Worm (Caenorhabditis elegans) whole organism, mixed stage, embryonic: ENCODE results near the gene usp-33.

Experiments
- M03D4.4 ChIP-seq: sonication (generic microtip); optimal IDR thresholded peaks from 2 replicates; lab custom pipeline; 2017; ENCODE audit warnings: mild to moderate bottlenecking, missing genetic modification characterization, missing compliant biosample characterization
- bed-3 ChIP-seq: fragments of 200-800 bp; sonication (Bioruptor generic); optimal IDR thresholded peaks from 3 replicates; lab custom pipeline; 2018; ENCODE audit warnings: mild to moderate bottlenecking, missing genetic modification characterization, moderate library complexity, missing compliant biosample characterization
- blmp-1 ChIP-seq: fragments of 150-350 bp; optimal IDR thresholded peaks from 2 replicates; lab custom pipeline; 2014; ENCODE audit warnings: missing biosample characterization, missing genetic modification characterization
- ceh-43 ChIP-seq: fragments of 200-800 bp; sonication (Bioruptor generic); optimal IDR thresholded peaks from 2 replicates; lab custom pipeline; 2018; ENCODE audit warnings: mild to moderate bottlenecking, missing genetic modification characterization, moderate library complexity, missing compliant biosample characterization
- ceh-83 ChIP-seq: fragments of 200-800 bp; sonication (Bioruptor generic); optimal IDR thresholded peaks from 2 replicates; lab custom pipeline; 2018; ENCODE audit warnings: mild to moderate bottlenecking, missing genetic modification characterization, missing compliant biosample characterization
- drap-1 ChIP-seq: fragments of 200-800 bp; sonication (Bioruptor generic); optimal IDR thresholded peaks from 3 replicates; lab custom pipeline; 2018; ENCODE audit warnings: mild to moderate bottlenecking, missing genetic modification characterization, missing compliant biosample characterization
- flh-1 ChIP-seq: fragments of 200-800 bp; sonication (Bioruptor generic); optimal IDR thresholded peaks from 2 replicates; lab custom pipeline; 2018; ENCODE audit warnings: mild to moderate bottlenecking, missing genetic modification characterization, moderate library complexity, missing compliant biosample characterization
- ham-2 ChIP-seq: fragments of 200-800 bp; sonication (Bioruptor generic); optimal IDR thresholded peaks from 2 replicates; lab custom pipeline; 2018; ENCODE audit warnings: mild to moderate bottlenecking, missing genetic modification characterization, missing compliant biosample characterization
- lin-13 ChIP-seq: fragments of 150-350 bp; optimal IDR thresholded peaks from 2 replicates; lab custom pipeline; 2014; ENCODE audit warnings: missing biosample characterization, missing genetic modification characterization
- lin-32 ChIP-seq: fragments of 200-800 bp; sonication (Bioruptor generic); optimal IDR thresholded peaks from 2 replicates; lab custom pipeline; 2018; ENCODE audit warnings: mild to moderate bottlenecking, missing genetic modification characterization, missing compliant biosample characterization
- lsy-2 ChIP-seq: fragments of 150-350 bp; optimal IDR thresholded peaks from 2 replicates; lab custom pipeline; 2014; ENCODE audit warnings: missing biosample characterization, missing genetic modification characterization
- mab-5 ChIP-seq: fragments of 150-350 bp; optimal IDR thresholded peaks from 2 replicates; lab custom pipeline; 2014; ENCODE audit warnings: missing biosample characterization, missing genetic modification characterization
- mep-1 ChIP-seq: fragments of 150-350 bp; optimal IDR thresholded peaks from 2 replicates; lab custom pipeline; 2017; ENCODE audit warnings: missing biosample characterization, missing genetic modification reagents, missing genetic modification characterization, inconsistent platforms
- mls-2 ChIP-seq: sonication (generic microtip); optimal IDR thresholded peaks from 2 replicates; lab custom pipeline; 2016; ENCODE audit warnings: mild to moderate bottlenecking, missing genetic modification characterization, moderate library complexity, missing compliant biosample characterization
- nhr-12 ChIP-seq: fragments of 150-350 bp; optimal IDR thresholded peaks from 2 replicates; lab custom pipeline; 2014; ENCODE audit warnings: missing biosample characterization, missing genetic modification characterization
- nhr-2 ChIP-seq: fragments of 150-350 bp; optimal IDR thresholded peaks from 2 replicates; lab custom pipeline; 2014; ENCODE audit warnings: missing biosample characterization, missing genetic modification characterization
- nhr-237 ChIP-seq: fragments of 150-350 bp; optimal IDR thresholded peaks from 2 replicates; lab custom pipeline; 2014; ENCODE audit warnings: missing biosample characterization, missing genetic modification characterization
- nhr-28 ChIP-seq: fragments of 150-350 bp; optimal IDR thresholded peaks from 2 replicates; lab custom pipeline; 2014; ENCODE audit warnings: missing biosample characterization, missing genetic modification characterization
- nhr-76 ChIP-seq: sonication (generic microtip); optimal IDR thresholded peaks from 2 replicates; lab custom pipeline; 2017; ENCODE audit warnings: missing biosample characterization, missing genetic modification characterization
- pha-4 ChIP-seq: fragments of 150-350 bp; optimal IDR thresholded peaks from 2 replicates; lab custom pipeline; 2018; ENCODE audit warnings: missing biosample characterization, missing genetic modification reagents, missing genetic modification characterization
- sem-2 ChIP-seq: fragments of 200-800 bp; sonication (Bioruptor generic); optimal IDR thresholded peaks from 2 replicates; lab custom pipeline; 2018; ENCODE audit warnings: mild to moderate bottlenecking, missing genetic modification characterization, missing compliant biosample characterization
- snpc-4 ChIP-seq: fragments of 150-350 bp; optimal IDR thresholded peaks from 2 replicates; lab custom pipeline; 2014; ENCODE audit warnings: missing biosample characterization, missing genetic modification characterization
- unc-120 ChIP-seq: sonication (generic microtip); optimal IDR thresholded peaks from 2 replicates; lab custom pipeline; 2017; ENCODE audit warnings: missing genetic modification characterization, missing compliant biosample characterization; ENCODE audit not compliant: poor library complexity, severe bottlenecking
- unc-39 ChIP-seq: fragments of 150-350 bp; optimal IDR thresholded peaks from 2 replicates; lab custom pipeline; 2014; ENCODE audit warnings: missing biosample characterization, missing genetic modification characterization
- unc-62 ChIP-seq: fragments of 150-350 bp; optimal IDR thresholded peaks from 2 replicates; lab custom pipeline; 2014; ENCODE audit warnings: missing biosample characterization, missing genetic modification reagents, missing genetic modification characterization
- zip-8 ChIP-seq: fragments of 150-350 bp; optimal IDR thresholded peaks from 2 replicates; lab custom pipeline; 2014; ENCODE audit warnings: missing biosample characterization, missing genetic modification characterization
- ztf-11 ChIP-seq: fragments of 150-350 bp; optimal IDR thresholded peaks from 2 replicates; lab custom pipeline; 2014; ENCODE audit warnings: missing biosample characterization, missing genetic modification characterization

The usp-33 gene

DNA sequence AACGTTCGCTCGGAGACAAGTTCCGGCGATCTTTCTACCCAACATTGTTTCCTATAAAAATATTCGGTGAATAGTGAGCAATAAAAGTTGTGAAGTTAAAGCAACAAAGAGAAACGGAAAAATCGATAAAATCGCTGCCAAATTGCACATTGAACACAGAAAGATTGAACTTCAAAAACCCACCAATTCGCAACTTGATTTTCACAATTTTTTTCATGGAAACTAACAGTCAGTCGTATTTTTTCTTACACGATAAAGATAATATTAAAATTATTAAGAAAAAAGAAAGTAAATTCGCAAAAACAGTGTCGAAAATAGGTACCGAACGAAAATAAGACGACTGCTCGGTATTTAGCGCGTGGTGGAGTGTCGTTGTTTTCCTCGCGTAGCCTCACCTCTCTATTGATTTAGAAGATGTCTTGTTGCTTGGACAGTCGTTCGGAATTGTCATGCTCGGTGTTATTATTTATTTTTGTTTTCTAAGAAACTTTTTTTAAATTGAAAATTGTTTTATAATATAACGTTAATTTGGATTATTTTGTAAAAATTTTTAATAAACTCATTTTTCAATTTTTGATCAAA lies 730 bp upstream of the usp-33 start, which contains the start of gene gas-1:
gas-1 (minus strand) TSS at position 51 of the 582 bp plus-strand sequence.
- no peak for TF ChIP-seq M03D4.4
- peak; percentile 26 for TF ChIP-seq mep-1 (tag; lab: Kevin White, UChicago)
- no peak for TF ChIP-seq snpc-4
- TF ChIP-seq unc-120 = no peak
- no peak for TF ChIP-seq mab-5
- no peak for TF ChIP-seq ceh-43 (GFP tag; lab: Kevin White, UChicago)
- TF ChIP-seq lsy-2 (tag; lab: Kevin White, UChicago) = no peak
- no peak for TF ChIP-seq bed-3 (GFP tag; lab: Kevin White, UChicago)
- peak; percentile 4 for TF ChIP-seq lin-13
- peak; percentile 17 for TF ChIP-seq nhr-237
- TF ChIP-seq zip-8 = no peak

DNA sequence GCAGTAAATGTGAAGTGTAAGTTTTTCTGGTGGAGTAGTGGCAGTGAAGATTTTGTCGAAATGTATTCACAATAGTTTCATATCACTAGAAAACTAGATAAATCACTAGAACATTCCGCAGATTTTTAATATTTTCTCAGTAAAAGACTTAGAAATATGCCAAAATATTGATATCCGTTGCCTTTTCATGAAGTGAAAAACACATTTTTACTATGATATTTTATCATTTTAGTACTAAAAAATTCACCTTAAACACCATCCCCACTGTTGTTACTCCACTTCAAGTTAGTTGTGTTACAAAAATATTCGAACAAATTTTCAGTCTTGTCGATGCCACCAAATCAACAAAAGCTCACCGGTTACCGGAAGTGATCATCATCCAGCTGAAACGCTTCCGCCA lies 2.2 kb downstream of the usp-33 start:
- TF ChIP-seq unc-39 (tag; lab: Kevin White, UChicago) = no peak
- no peak for TF ChIP-seq mab-5
- TF ChIP-seq zip-8 = no peak
- TF ChIP-seq M03D4.4 = no peak
- no peak for TF ChIP-seq mep-1 (tag; lab: Kevin White, UChicago)
- TF ChIP-seq nhr-2 (tag; lab: Kevin White, UChicago) = no peak
- TF ChIP-seq ceh-43 (GFP tag; lab: Kevin White, UChicago) = no peak
- TF ChIP-seq drap-1 = no peak
- TF ChIP-seq flh-1 (GFP tag; lab: Kevin White, UChicago) = no peak
- no peak for TF ChIP-seq nhr-76 (tag; lab: Kevin White, UChicago)
- no peak for TF ChIP-seq ham-2 (GFP tag; lab: Kevin White, UChicago)
- no peak for TF ChIP-seq lin-13
- TF ChIP-seq blmp-1 (tag; lab: Kevin White, UChicago) = no peak
- no peak for TF ChIP-seq snpc-4
- no peak for TF ChIP-seq ceh-83 (GFP tag; lab: Kevin White, UChicago)

DNA sequence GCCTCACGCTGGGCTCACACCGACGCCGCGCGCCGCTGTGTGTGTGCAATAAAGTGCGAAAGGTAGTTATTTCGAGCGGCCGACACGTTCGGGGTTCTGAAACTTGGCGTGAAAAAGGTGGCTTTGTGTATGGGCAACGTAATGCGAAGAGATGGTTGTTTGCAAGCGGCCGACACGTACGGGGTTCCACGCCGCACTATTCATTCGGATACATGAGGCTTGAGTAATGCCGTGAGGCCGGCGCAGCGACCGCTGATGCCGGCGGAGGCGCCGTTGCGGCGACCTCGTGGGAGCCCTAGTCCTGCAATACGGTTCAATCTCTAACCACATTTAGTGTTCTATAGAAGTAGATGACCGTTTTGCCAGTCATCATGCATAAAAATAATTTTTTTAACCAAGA lies 2.9 kb downstream of the usp-33 start:
- no peak for TF ChIP-seq bed-3 (GFP tag; lab: Kevin White, UChicago)
- TF ChIP-seq, all 35 proteins: peak for 0

DNA sequence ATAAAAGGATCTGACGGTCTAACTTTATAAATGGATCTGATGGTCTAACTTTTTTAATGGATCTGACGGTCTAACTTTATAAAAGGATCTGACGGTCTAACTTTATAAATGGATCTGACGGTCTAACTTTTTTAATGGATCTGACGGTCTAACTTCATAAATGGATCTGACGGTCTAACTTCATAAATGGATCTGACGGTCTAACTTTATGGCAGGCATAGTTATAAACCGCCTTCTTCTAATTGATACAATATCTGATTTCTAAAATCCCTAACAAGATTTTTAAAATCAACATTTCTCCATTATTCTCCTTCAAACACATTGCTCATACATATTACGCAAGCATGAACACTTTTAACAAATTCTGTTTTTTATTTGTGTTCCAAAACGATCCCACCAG lies 5.9 kb downstream of the usp-33 start, which contains the start of gene K09A9.8:
K09A9.8 (minus strand) TSS at position 101 of the 400 bp plus-strand sequence.
- TF ChIP-seq pha-4 (tag; lab: Kevin White, UChicago) (no peak), lin-32 (no peak), ceh-43 (GFP tag; lab: Kevin White, UChicago) (no peak), unc-62 (GFP tag; lab: Kevin White, UChicago) (no peak), lsy-2 (tag; lab: Kevin White, UChicago) (no peak), unc-120 (no peak)

DNA sequence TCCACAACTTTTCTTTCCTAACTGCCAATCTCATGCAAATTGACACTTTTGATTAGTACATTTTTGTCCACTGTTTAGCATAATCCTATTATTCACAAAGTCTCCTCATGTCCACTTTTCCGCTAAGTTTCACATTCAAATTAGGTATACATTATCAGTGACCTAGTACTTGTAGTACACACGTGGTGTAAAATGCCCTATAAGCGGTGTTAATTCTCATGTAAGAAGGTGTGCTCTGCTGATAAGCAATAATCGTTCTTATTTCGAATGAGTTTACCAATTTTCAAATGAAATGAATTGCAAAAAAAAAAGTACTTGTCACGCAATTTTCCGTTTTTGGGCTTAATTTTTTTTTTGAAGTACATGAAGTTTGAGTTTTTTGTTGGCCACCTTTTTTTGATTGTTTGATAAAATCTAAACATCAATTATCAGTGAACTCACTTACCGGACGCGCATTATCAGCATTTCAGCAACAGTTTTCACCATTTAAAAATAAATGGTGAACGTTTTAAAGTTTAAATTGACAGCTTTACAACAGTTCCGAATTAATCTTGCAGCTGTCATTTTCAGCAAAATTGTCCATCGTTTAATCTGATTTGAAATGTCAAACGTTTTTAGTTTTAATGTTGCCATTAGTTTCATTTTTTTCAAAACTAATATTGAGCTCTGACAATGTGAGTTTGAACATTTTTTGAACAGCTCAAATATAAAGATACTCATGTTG lies 7.7 kb downstream of the usp-33 start:
- TF ChIP-seq nhr-28 (tag; lab: Kevin White, UChicago) = no peak
- TF ChIP-seq nhr-2 (tag; lab: Kevin White, UChicago) = no peak
- TF ChIP-seq ztf-11 (tag; lab: Kevin White, UChicago) = no peak
- no peak for TF ChIP-seq nhr-12 (tag; lab: Kevin White, UChicago)
- TF ChIP-seq unc-39 (tag; lab: Kevin White, UChicago) = no peak
- TF ChIP-seq unc-120 = no peak
- TF ChIP-seq zip-8 = no peak
- TF ChIP-seq drap-1 = no peak
- TF ChIP-seq sem-2 = no peak
- no peak for TF ChIP-seq flh-1 (GFP tag; lab: Kevin White, UChicago)
- no peak for TF ChIP-seq pha-4 (tag; lab: Kevin White, UChicago)
- no peak for TF ChIP-seq lin-13
- TF ChIP-seq mls-2 (tag; lab: Kevin White, UChicago) = no peak

DNA sequence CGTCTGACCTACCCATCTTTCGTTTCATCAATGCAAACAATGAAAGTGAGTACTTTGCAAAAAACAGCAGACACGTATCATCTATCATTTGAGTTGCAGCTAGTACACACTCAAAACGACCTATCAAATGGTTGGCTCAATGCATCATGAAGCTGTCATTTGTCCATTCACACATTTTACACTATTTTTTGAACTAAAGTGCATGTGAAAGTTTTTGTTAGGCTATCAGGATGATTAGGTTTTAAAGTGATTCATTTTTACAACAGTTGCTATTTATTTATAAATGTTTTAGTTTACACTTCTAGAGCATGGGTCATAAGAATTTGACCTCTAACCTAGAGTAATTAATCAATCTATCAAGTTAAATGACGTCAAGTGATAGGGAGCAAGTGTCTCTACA lies 8.8 kb downstream of the usp-33 start:
- TF ChIP-seq ham-2 (GFP tag; lab: Kevin White, UChicago) = no peak
